Worm (Caenorhabditis elegans): ENCODE measurements around the gene K11H12.6.

ce11 chrIV:715433-715832 is 48.3 kb downstream of the K11H12.6 start:
- TF ChIP-seq ceh-82 (tag; optimal IDR thresholded peaks at IDR 0.05) (no peak), elt-2 (tag; optimal IDR thresholded peaks at IDR 0.05) (no peak), snpc-4 (tag; optimal IDR thresholded peaks at IDR 0.05) (no peak), blmp-1 (tag; optimal IDR thresholded peaks at IDR 0.05) (no peak), mdl-1 (tag; optimal IDR thresholded peaks at IDR 0.05) (no peak), ztf-11 (tag; optimal IDR thresholded peaks at IDR 0.05) (no peak), tlp-1 (tag; optimal IDR thresholded peaks at IDR 0.05) (no peak), ztf-4 (tag; optimal IDR thresholded peaks at IDR 0.05) (no peak), aha-1 (tag; optimal IDR thresholded peaks at IDR 0.05) (no peak)
